Fruit fly (Drosophila melanogaster) whole organism, embryonic: Measurements from ENCODE around the gene tbrd-1.

ENCODE experiments used
- Atf6 ChIP-seq: fragments of 200-800 bp; sonication (Bioruptor generic); IDR thresholded peaks from 2 replicates; pipeline ENCODE4 v1.3.6; 2022; ENCODE audit warnings: missing biosample characterization, missing genetic modification characterization
- Bdp1 ChIP-seq: fragments of 200-800 bp; sonication (Bioruptor generic); optimal IDR thresholded peaks from 3 replicates; lab custom pipeline; 2016; ENCODE audit warnings: missing biosample characterization, missing genetic modification characterization
- C15 ChIP-seq: fragments of 200-800 bp; sonication (Bioruptor generic); IDR thresholded peaks from 3 replicates; pipeline ENCODE4 v1.3.6; 2022; ENCODE audit warnings: missing biosample characterization, missing genetic modification characterization
- CG10147 ChIP-seq: fragments of 200-800 bp; sonication (Bioruptor generic); optimal IDR thresholded peaks from 2 replicates; lab custom pipeline; 2019; ENCODE audit warnings: missing biosample characterization, mild to moderate bottlenecking, missing genetic modification characterization, moderate library complexity
- CG10959 ChIP-seq: fragments of 200-800 bp; sonication (Bioruptor generic); IDR thresholded peaks from 2 replicates; pipeline ENCODE4 v1.3.6; 2022; ENCODE audit warnings: missing biosample characterization, missing genetic modification characterization
- CG11504 ChIP-seq: fragments of 200-800 bp; sonication (Bioruptor generic); optimal IDR thresholded peaks from 3 replicates; lab custom pipeline; 2019; ENCODE audit warnings: missing biosample characterization, mild to moderate bottlenecking, missing genetic modification characterization, moderate library complexity
- CG12155 ChIP-seq: fragments of 200-800 bp; sonication (Bioruptor generic); optimal IDR thresholded peaks from 3 replicates; lab custom pipeline; 2016; ENCODE audit warnings: missing biosample characterization, missing genetic modification characterization
- CG13894 ChIP-seq: fragments of 200-800 bp; sonication (Bioruptor generic); optimal IDR thresholded peaks from 3 replicates; lab custom pipeline; 2018; ENCODE audit warnings: missing biosample characterization, mild to moderate bottlenecking, missing genetic modification characterization, moderate library complexity
- CG14860 ChIP-seq: fragments of 200-800 bp; sonication (Bioruptor generic); IDR thresholded peaks from 3 replicates; pipeline ENCODE4 v1.3.6; 2022; ENCODE audit warnings: missing biosample characterization, missing genetic modification characterization; ENCODE audit not compliant: partially characterized antibody
- CG15514 ChIP-seq: fragments of 200-800 bp; sonication (Bioruptor generic); optimal IDR thresholded peaks from 3 replicates; lab custom pipeline; 2017; ENCODE audit warnings: missing biosample characterization, missing genetic modification characterization, mild to moderate bottlenecking, moderate library complexity, missing genetic modification reagents
- CG1603 ChIP-seq: fragments of 200-800 bp; sonication (Bioruptor generic); optimal IDR thresholded peaks from 2 replicates; lab custom pipeline; 2019; ENCODE audit warnings: missing biosample characterization, mild to moderate bottlenecking, missing genetic modification characterization, moderate library complexity
- CG1647 ChIP-seq: fragments of 200-800 bp; sonication (Bioruptor generic); optimal IDR thresholded peaks from 3 replicates; lab custom pipeline; 2016; ENCODE audit warnings: missing biosample characterization, missing genetic modification characterization
- CG30020 ChIP-seq: fragments of 200-800 bp; optimal IDR thresholded peaks from 2 replicates; lab custom pipeline; 2019; ENCODE audit warnings: missing biosample characterization, mild to moderate bottlenecking, missing genetic modification characterization, moderate library complexity
- CG30431 ChIP-seq: fragments of 200-800 bp; sonication (Bioruptor generic); optimal IDR thresholded peaks from 2 replicates; lab custom pipeline; 2017; ENCODE audit warnings: missing biosample characterization, missing genetic modification characterization
- CG32772 ChIP-seq: fragments of 200-800 bp; sonication (Bioruptor generic); IDR thresholded peaks from 2 replicates; pipeline ENCODE4 v1.3.6; 2022; ENCODE audit warnings: missing biosample characterization, missing genetic modification characterization
- CG3726 ChIP-seq: fragments of 200-800 bp; sonication (Bioruptor generic); IDR thresholded peaks from 3 replicates; pipeline ENCODE4, ENCODE4 v1.3.6; 2022; ENCODE audit warnings: missing biosample characterization, missing genetic modification characterization
- CG4730 ChIP-seq: fragments of 200-800 bp; sonication (Bioruptor generic); IDR thresholded peaks from 2 replicates; pipeline ENCODE4 v1.3.6; 2022; ENCODE audit warnings: missing biosample characterization, missing genetic modification characterization
- CG7963 ChIP-seq: fragments of 200-800 bp; sonication (Bioruptor generic); IDR thresholded peaks from 3 replicates; pipeline ENCODE4 v1.3.6; 2022; ENCODE audit warnings: missing biosample characterization, missing genetic modification characterization; ENCODE audit not compliant: partially characterized antibody
- CG7987 ChIP-seq: fragments of 200-800 bp; sonication (Bioruptor generic); optimal IDR thresholded peaks from 2 replicates; lab custom pipeline; 2018; ENCODE audit warnings: missing biosample characterization, mild to moderate bottlenecking, missing genetic modification characterization, moderate library complexity
- CG9609 ChIP-seq: fragments of 200-800 bp; sonication (Bioruptor generic); optimal IDR thresholded peaks from 3 replicates; lab custom pipeline; 2016; ENCODE audit warnings: missing biosample characterization, missing genetic modification characterization
- CkIIα-i1 ChIP-seq: fragments of 200-800 bp; sonication (Bioruptor generic); IDR thresholded peaks from 2 replicates; pipeline ENCODE4 v1.3.6; 2022; ENCODE audit warnings: missing biosample characterization, missing genetic modification characterization
- D ChIP-seq, 2 experiments: fragments of 200-800 bp in 1 of 2; fragments of >200 bp in 1 of 2; sonication (Bioruptor generic) in 1 of 2; optimal IDR thresholded peaks; 2 replicates in 1 of 2; 3 replicates in 1 of 2; lab custom pipeline; 2017; ENCODE audit warnings: mild to moderate bottlenecking in 1 of 2, missing biosample characterization in 1 of 2, missing genetic modification characterization in 1 of 2, missing genetic modification reagents in 1 of 2
- Hr51 ChIP-seq, 2 experiments: fragments of 200-800 bp; sonication (Bioruptor generic); optimal IDR thresholded peaks; 2 replicates in 1 of 2; 3 replicates in 1 of 2; lab custom pipeline; 2016 to 2018; ENCODE audit warnings: missing biosample characterization in 2 of 2, missing genetic modification characterization in 2 of 2, mild to moderate bottlenecking in 1 of 2, moderate library complexity in 1 of 2
- Hsf ChIP-seq: fragments of 200-800 bp; sonication (Bioruptor generic); optimal IDR thresholded peaks from 3 replicates; lab custom pipeline; 2016; ENCODE audit warnings: missing biosample characterization, missing genetic modification characterization
- Max ChIP-seq: fragments of 200-800 bp; sonication (Bioruptor generic); optimal IDR thresholded peaks from 2 replicates; lab custom pipeline; 2016; ENCODE audit warnings: missing biosample characterization, mild to moderate bottlenecking, missing genetic modification characterization
- NK7.1 ChIP-seq: fragments of 200-800 bp; sonication (Bioruptor generic); optimal IDR thresholded peaks from 3 replicates; lab custom pipeline; 2016; ENCODE audit warnings: missing biosample characterization, missing genetic modification characterization
- Nf-YC ChIP-seq: fragments of 200-800 bp; optimal IDR thresholded peaks from 3 replicates; lab custom pipeline; 2019; ENCODE audit warnings: missing biosample characterization, mild to moderate bottlenecking, missing genetic modification characterization, moderate library complexity
- Poxn ChIP-seq: fragments of 200-800 bp; sonication (Bioruptor generic); IDR thresholded peaks from 2 replicates; pipeline ENCODE4 v1.3.6; 2022; ENCODE audit warnings: missing biosample characterization, missing genetic modification characterization
- Ptx1 ChIP-seq: fragments of 200-800 bp; sonication (Bioruptor generic); IDR thresholded peaks from 2 replicates; pipeline ENCODE4 v1.3.6; 2022; ENCODE audit warnings: missing biosample characterization, missing genetic modification characterization
- Ravus ChIP-seq: fragments of 200-800 bp; sonication (Bioruptor generic); IDR thresholded peaks from 2 replicates; pipeline ENCODE4 v1.3.6; 2022; ENCODE audit warnings: missing biosample characterization, missing genetic modification characterization
- Side ChIP-seq: fragments of 200-800 bp; sonication (Bioruptor generic); optimal IDR thresholded peaks from 2 replicates; lab custom pipeline; 2016; ENCODE audit warnings: missing biosample characterization, missing genetic modification characterization
- Sox100B ChIP-seq: fragments of 200-800 bp; sonication (Bioruptor generic); optimal IDR thresholded peaks from 3 replicates; lab custom pipeline; 2018; ENCODE audit warnings: missing biosample characterization, mild to moderate bottlenecking, missing genetic modification characterization
- bigmax ChIP-seq: fragments of 200-800 bp; sonication (Bioruptor generic); optimal IDR thresholded peaks from 2 replicates; lab custom pipeline; 2018; ENCODE audit warnings: missing biosample characterization, mild to moderate bottlenecking, missing genetic modification characterization
- emc ChIP-seq: fragments of 200-800 bp; sonication (Bioruptor generic); optimal IDR thresholded peaks from 2 replicates; lab custom pipeline; 2016; ENCODE audit warnings: missing biosample characterization, missing genetic modification characterization
- fd3F ChIP-seq: fragments of 200-800 bp; sonication (Bioruptor generic); optimal IDR thresholded peaks from 2 replicates; lab custom pipeline; 2018; ENCODE audit warnings: missing biosample characterization, mild to moderate bottlenecking, missing genetic modification characterization, moderate library complexity
- ftz-f1 ChIP-seq: fragments of 200-800 bp; sonication (Bioruptor generic); optimal IDR thresholded peaks from 2 replicates; lab custom pipeline; 2016; ENCODE audit warnings: missing biosample characterization, missing genetic modification characterization
- grau ChIP-seq: fragments of 200-800 bp; optimal IDR thresholded peaks from 3 replicates; lab custom pipeline; 2019; ENCODE audit warnings: missing biosample characterization, mild to moderate bottlenecking, missing genetic modification characterization, moderate library complexity
- hkb ChIP-seq, 2 experiments: fragments of 200-800 bp in 1 of 2; fragments of >200 bp in 1 of 2; sonication (Bioruptor generic) in 1 of 2; IDR thresholded peaks in 1 of 2; optimal IDR thresholded peaks in 1 of 2; 2 replicates each; pipeline versions ENCODE4 v1.3.6 to Lab custom; 2017 to 2022; ENCODE audit warnings: missing biosample characterization in 1 of 2, missing genetic modification characterization in 1 of 2
- jigr1 ChIP-seq: fragments of 200-800 bp; sonication (Bioruptor generic); IDR thresholded peaks from 3 replicates; pipeline ENCODE4 v1.3.6; 2022; ENCODE audit warnings: missing biosample characterization, missing genetic modification characterization
- org-1 ChIP-seq: fragments of 200-800 bp; sonication (Bioruptor generic); optimal IDR thresholded peaks from 2 replicates; lab custom pipeline; 2017; ENCODE audit warnings: missing biosample characterization, missing genetic modification characterization
- peb ChIP-seq: fragments of 200-800 bp; sonication (Bioruptor generic); IDR thresholded peaks from 2 replicates; pipeline ENCODE4 v1.3.6; 2022; ENCODE audit warnings: missing biosample characterization, missing genetic modification characterization
- prd ChIP-seq, 3 experiments: fragments of >200 bp in 2 of 3; fragments of 200-800 bp in 1 of 3; sonication (Bioruptor generic) in 1 of 3; optimal IDR thresholded peaks in 2 of 3; IDR thresholded peaks in 1 of 3; 2 replicates in 2 of 3; 3 replicates in 1 of 3; pipeline versions ENCODE4 v1.3.6 to Lab custom; 2017 to 2022; ENCODE audit warnings: missing biosample characterization in 1 of 3, missing genetic modification characterization in 1 of 3
- run ChIP-seq: fragments of 200-800 bp; sonication (Bioruptor generic); optimal IDR thresholded peaks from 3 replicates; lab custom pipeline; 2018; ENCODE audit warnings: missing biosample characterization, mild to moderate bottlenecking, missing genetic modification characterization
- sc ChIP-seq, 3 experiments: fragments of >200 bp in 2 of 3; fragments of 200-800 bp in 1 of 3; sonication (Bioruptor generic) in 1 of 3; optimal IDR thresholded peaks; 2 replicates in 2 of 3; 3 replicates in 1 of 3; lab custom pipeline; 2017; ENCODE audit warnings: mild to moderate bottlenecking in 1 of 3, missing biosample characterization in 1 of 3, missing genetic modification characterization in 1 of 3, missing genetic modification reagents in 1 of 3
- slp2 ChIP-seq: fragments of 200-800 bp; sonication (Bioruptor generic); optimal IDR thresholded peaks from 2 replicates; lab custom pipeline; 2016; ENCODE audit warnings: missing biosample characterization, missing genetic modification characterization
- so ChIP-seq: fragments of 200-800 bp; sonication (Bioruptor generic); IDR thresholded peaks from 3 replicates; pipeline ENCODE4 v1.3.6; 2022; ENCODE audit warnings: missing biosample characterization, missing genetic modification characterization
- unpg ChIP-seq: fragments of 200-800 bp; sonication (Bioruptor generic); optimal IDR thresholded peaks from 3 replicates; lab custom pipeline; 2018; ENCODE audit warnings: missing biosample characterization, mild to moderate bottlenecking, missing genetic modification characterization, moderate library complexity

tbrd-1 gene

dm6 chr3R:23920874-23921539 lies 27.6 kb upstream of the tbrd-1 start (continued):
- TF ChIP-seq sc (optimal IDR thresholded peaks at IDR 0.05; lab: Kevin White, UChicago) (no peak), sc (GFP tag; optimal IDR thresholded peaks at IDR 0.05; lab: Kevin White, UChicago) (no peak), Sox100B (GFP tag; lab: Kevin White, UChicago) (no peak), fd3F (peak; percentile 57), hkb (optimal IDR thresholded peaks at IDR 0.05; lab: Kevin White, UChicago) (no peak), hkb (GFP tag; IDR thresholded peaks at IDR 0.05; lab: Robert Waterston, UW) (no peak; the same call in 1 of the 2 replicates), peb (GFP tag; lab: Robert Waterston, UW) (no peak), Side (GFP tag; lab: Kevin White, UChicago) (peak; percentile 35), unpg (GFP tag; lab: Kevin White, UChicago) (peak; percentile 43), C15 (GFP tag; lab: Robert Waterston, UW) (peak; percentile 48; the same call in 1 of the 3 replicates), NK7.1 (GFP tag; lab: Kevin White, UChicago) (no peak), CG32772 (0 out of 2 replicates have a peak, but pooled peaks have one; percentile 10), emc (no peak), jigr1 (GFP tag; lab: Robert Waterston, UW) (no peak), bigmax (GFP tag; lab: Kevin White, UChicago) (no peak), run (tag; lab: Kevin White, UChicago) (peak; percentile 20), CG4730 (GFP tag; lab: Robert Waterston, UW) (0 out of 2 replicates have a peak, but pooled peaks have one; percentile 15), CG9609 (peak; percentile 13), prd (optimal IDR thresholded peaks at IDR 0.05; lab: Kevin White, UChicago) (no peak), prd (GFP tag; IDR thresholded peaks at IDR 0.05; lab: Robert Waterston, UW) (0 out of 3 replicates have a peak, but pooled peaks have one; percentile 49), D (optimal IDR thresholded peaks at IDR 0.05; lab: Kevin White, UChicago) (no peak), D (GFP tag; optimal IDR thresholded peaks at IDR 0.05; lab: Kevin White, UChicago) (no peak), CG12155 (no peak), CG30020 (no peak), CG1647 (GFP tag; lab: Kevin White, UChicago) (no peak), CG7963 (GFP tag; lab: Robert Waterston, UW) (no peak), CG7987 (peak; percentile 11), Max (GFP tag; lab: Kevin White, UChicago) (no peak), slp2 (GFP tag; lab: Kevin White, UChicago) (no peak), ftz-f1 (GFP tag; lab: Kevin White, UChicago) (peak; percentile 79), Hsf (GFP tag; lab: Kevin White, UChicago) (peak; percentile 17), so (GFP tag; lab: Robert Waterston, UW) (peak; percentile 80), Hr51 (GFP tag; optimal IDR thresholded peaks at IDR 0.05; lab: Kevin White, UChicago) (peak; percentile 17 to 59), CG30431 (no peak), CG1603 (tag; lab: Kevin White, UChicago) (peak; percentile 47), CG14860 (GFP tag; lab: Robert Waterston, UW) (no peak), CG10147 (GFP tag; lab: Kevin White, UChicago) (peak; percentile 60), org-1 (GFP tag; lab: Kevin White, UChicago) (no peak), Ptx1 (GFP tag; lab: Robert Waterston, UW) (peak; percentile 24; the same call in 1 of the 2 replicates), Poxn (GFP tag; lab: Robert Waterston, UW) (0 out of 2 replicates have a peak, but pooled peaks have one; percentile 28), Nf-YC (peak; percentile 32), Ravus (GFP tag; lab: Robert Waterston, UW) (no peak), CG15514 (GFP tag; lab: Kevin White, UChicago) (peak; percentile 61), Bdp1 (GFP tag; lab: Kevin White, UChicago) (no peak), CkIIα-i1 (no peak), CG11504 (tag; lab: Kevin White, UChicago) (no peak), CG3726 (no peak), grau (tag; lab: Kevin White, UChicago) (peak; percentile 58), CG13894 (tag; lab: Kevin White, UChicago) (peak; percentile 92), Atf6 (peak; percentile 79), CG10959 (GFP tag; lab: Robert Waterston, UW) (no peak; the same call in 1 of the 2 replicates)
